Worm (Caenorhabditis elegans) whole organism, L2 larva: ENCODE measurements around the gene M117.4.

Experiments
- ceh-82 ChIP-seq: fragments of 150-350 bp; optimal IDR thresholded peaks from 2 replicates; lab custom pipeline; 2014; ENCODE audit warnings: missing biosample characterization, missing genetic modification characterization
- dmd-4 ChIP-seq: sonication (generic microtip); optimal IDR thresholded peaks from 2 replicates; lab custom pipeline; 2017; ENCODE audit warnings: missing biosample characterization, missing genetic modification characterization
- elt-3 ChIP-seq: sonication (generic microtip); optimal IDR thresholded peaks from 2 replicates; lab custom pipeline; 2017; ENCODE audit warnings: missing biosample characterization, missing genetic modification characterization
- fos-1 ChIP-seq: fragments of 150-350 bp; optimal IDR thresholded peaks from 2 replicates; lab custom pipeline; 2014; ENCODE audit warnings: missing biosample characterization, missing genetic modification characterization
- nhr-11 ChIP-seq: fragments of 150-350 bp; optimal IDR thresholded peaks from 2 replicates; lab custom pipeline; 2014; ENCODE audit warnings: missing biosample characterization, missing genetic modification characterization
- nhr-237 ChIP-seq: fragments of 150-350 bp; optimal IDR thresholded peaks from 2 replicates; lab custom pipeline; 2014; ENCODE audit warnings: missing biosample characterization, missing genetic modification characterization
- nhr-25 ChIP-seq: fragments of 150-350 bp; sonication (generic microtip); optimal IDR thresholded peaks from 3 replicates; lab custom pipeline; 2014; ENCODE audit warnings: missing biosample characterization, missing genetic modification characterization
- nhr-77 ChIP-seq: fragments of 150-350 bp; optimal IDR thresholded peaks from 2 replicates; lab custom pipeline; 2014; ENCODE audit warnings: missing biosample characterization, missing genetic modification characterization
- sem-4 ChIP-seq: fragments of 150-350 bp; optimal IDR thresholded peaks from 2 replicates; lab custom pipeline; 2014; ENCODE audit warnings: missing biosample characterization, missing genetic modification reagents, missing genetic modification characterization
- skn-1 ChIP-seq: sonication (generic microtip); optimal IDR thresholded peaks from 2 replicates; lab custom pipeline; 2017; ENCODE audit warnings: missing biosample characterization, missing genetic modification characterization
- unc-39 ChIP-seq: fragments of 150-350 bp; optimal IDR thresholded peaks from 2 replicates; lab custom pipeline; 2014; ENCODE audit warnings: missing biosample characterization, missing genetic modification characterization
- unc-55 ChIP-seq: fragments of 150-350 bp; sonication (generic microtip); optimal IDR thresholded peaks from 3 replicates; lab custom pipeline; 2014; ENCODE audit warnings: missing biosample characterization, missing genetic modification reagents, missing genetic modification characterization
- unc-62 ChIP-seq: fragments of 150-350 bp; optimal IDR thresholded peaks from 2 replicates; lab custom pipeline; 2014; ENCODE audit warnings: missing biosample characterization, missing genetic modification reagents, missing genetic modification characterization
- ztf-11 ChIP-seq: sonication (generic microtip); optimal IDR thresholded peaks from 2 replicates; lab custom pipeline; 2017; ENCODE audit warnings: missing biosample characterization, missing genetic modification characterization

- TF ChIP-seq fos-1 (no peak), nhr-11 (tag; lab: Kevin White, UChicago) (no peak), dmd-4 (tag; lab: Kevin White, UChicago) (no peak), elt-3 (tag; lab: Kevin White, UChicago) (no peak), nhr-237 (no peak), ztf-11 (tag; lab: Kevin White, UChicago) (no peak), sem-4 (tag; lab: Kevin White, UChicago) (no peak), unc-62 (GFP tag; lab: Kevin White, UChicago) (no peak), unc-55 (GFP tag; lab: Kevin White, UChicago) (no peak), nhr-25 (tag; lab: Kevin White, UChicago) (no peak), unc-39 (no peak), skn-1 (no peak), nhr-77 (no peak), ceh-82 (tag; lab: Kevin White, UChicago) (no peak)
Observed at ce11 chrIV:11847771-11848312, 14.5 kb upstream of the M117.4 start, which contains the start of the genes F38H4.6 and F38H4.4.
